Worm (Caenorhabditis elegans): ENCODE measurements around the gene aldo-2.

aldo-2 gene

DNA sequence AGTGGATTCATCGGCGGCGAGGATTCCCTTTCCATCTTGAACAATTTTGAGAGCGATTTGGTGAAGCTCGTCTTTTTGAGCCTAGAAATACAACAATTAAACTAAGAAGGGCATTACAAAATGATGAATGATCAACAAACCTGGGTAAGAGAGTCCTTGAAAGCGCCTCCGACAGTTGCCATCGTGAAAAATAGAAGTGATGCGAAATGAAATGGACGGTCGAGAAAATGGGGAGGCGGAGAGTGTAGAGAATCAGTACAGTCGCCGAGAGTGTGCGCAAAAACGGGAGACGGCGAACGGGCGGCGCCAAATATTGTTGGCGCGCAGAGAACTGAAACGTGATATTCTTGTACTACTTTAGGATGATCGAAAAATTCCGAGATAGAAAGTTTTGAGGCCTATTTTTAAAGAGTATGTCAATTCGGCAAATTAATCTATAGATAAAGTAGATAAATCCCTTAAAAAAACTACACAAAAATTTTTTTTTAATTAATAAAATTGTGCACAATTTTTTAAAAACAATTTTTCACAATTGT lies at the start of gene aldo-2:
TSS of gene aldo-2 (minus strand) at position 486 of the 536 bp plus-strand sequence.
- TF ChIP-seq nhr-85 (tag) (peak; percentile 84), zag-1 (tag; optimal IDR thresholded peaks at IDR 0.05) (no peak), vab-15 (tag; optimal IDR thresholded peaks at IDR 0.05) (no peak), dpl-1 (GFP tag; optimal IDR thresholded peaks at IDR 0.05) (peak in 2 of 3 experiments; percentile 22 to 33), mep-1 (tag; optimal IDR thresholded peaks at IDR 0.05) (peak; percentile 14), lin-39 (tag; optimal IDR thresholded peaks at IDR 0.05) (no peak), efl-3 (GFP tag; optimal IDR thresholded peaks at IDR 0.05) (no peak), elt-2 (tag; optimal IDR thresholded peaks at IDR 0.05) (no peak), nhr-90 (tag; optimal IDR thresholded peaks at IDR 0.05; ENCODE audit: poor library complexity) (peak; percentile 54), elt-3 (tag; optimal IDR thresholded peaks at IDR 0.05) (peak in 1 of 6 experiments; percentile 30), nhr-47 (tag; optimal IDR thresholded peaks at IDR 0.05) (peak; percentile 15), unc-86 (tag; optimal IDR thresholded peaks at IDR 0.05) (no peak), lsy-2 (tag; optimal IDR thresholded peaks at IDR 0.05) (peak in 1 of 2 experiments; percentile 36), tbx-2 (tag; optimal IDR thresholded peaks at IDR 0.05) (peak; percentile 22), hlh-4 (tag; optimal IDR thresholded peaks at IDR 0.05) (no peak), ama-1 (optimal IDR thresholded peaks at IDR 0.05) (peak; percentile 56), nhr-71 (tag; optimal IDR thresholded peaks at IDR 0.05) (peak; percentile 11), nhr-19 (GFP tag; conservative IDR thresholded peaks at IDR 0.05) (peak; percentile 6; the same call in 1 of the 2 replicates), unc-30 (tag; optimal IDR thresholded peaks at IDR 0.05) (no peak), mdl-1 (tag; optimal IDR thresholded peaks at IDR 0.05) (peak in 1 of 2 experiments; percentile 40), grh-1 (GFP tag; IDR thresholded peaks at IDR 0.05) (0 out of 2 replicates have a peak, but pooled peaks have one; percentile 5), aha-1 (tag; optimal IDR thresholded peaks at IDR 0.05) (no peak), blmp-1 (tag; optimal IDR thresholded peaks at IDR 0.05) (peak; percentile 64), lin-35 (GFP tag; optimal IDR thresholded peaks at IDR 0.05) (peak; percentile 24 to 60), egl-27 (tag; optimal IDR thresholded peaks at IDR 0.05) (no peak), efl-1 (optimal IDR thresholded peaks at IDR 0.05) (peak; percentile 22 to 30), efl-1 (GFP tag; optimal IDR thresholded peaks at IDR 0.05 in 1 of 2) (peak in 1 of 2 experiments; percentile 92), ztf-11 (tag; optimal IDR thresholded peaks at IDR 0.05) (no peak), pag-3 (tag; optimal IDR thresholded peaks at IDR 0.05; ENCODE audit: borderline replicate concordance, insufficient read depth) (no peak), nhr-20 (tag; optimal IDR thresholded peaks at IDR 0.05) (peak; percentile 31), lin-14 (GFP tag; optimal IDR thresholded peaks at IDR 0.05) (peak; percentile 76), nhr-28 (tag; optimal IDR thresholded peaks at IDR 0.05) (no peak), snu-23 (GFP tag; optimal IDR thresholded peaks at IDR 0.05) (peak; percentile 57), ceh-82 (tag; optimal IDR thresholded peaks at IDR 0.05) (peak in 1 of 3 experiments; percentile 4)

DNA sequence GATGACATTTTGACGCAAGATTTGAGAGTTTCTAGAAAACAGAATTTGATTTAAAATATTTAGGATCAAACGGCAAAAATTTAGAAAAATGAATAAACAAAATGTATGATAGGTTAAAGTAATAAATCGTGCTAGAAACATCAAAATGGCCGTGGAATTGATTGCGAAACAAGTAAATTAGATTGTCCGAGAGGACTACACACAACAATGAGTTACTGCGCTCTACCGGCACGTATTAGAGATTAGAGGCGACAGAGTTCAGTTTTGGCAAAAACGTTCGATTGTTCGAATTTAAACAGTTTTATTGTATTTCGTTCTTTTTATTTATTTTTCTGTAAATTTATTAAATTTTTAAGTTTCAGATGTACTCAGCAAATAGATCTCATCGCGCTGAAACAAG lies 49.3 kb upstream of the aldo-2 start, which contains the start of the genes dnc-2 and bcl-7:
TSS of gene dnc-2 (minus strand) at position 33 of the 400 bp plus-strand sequence.
TSS of gene bcl-7 (plus strand) at position 363 of the 400 bp plus-strand sequence.
- TF ChIP-seq isw-1 (GFP tag; IDR thresholded peaks at IDR 0.05) (no peak; the same call in 1 of the 2 replicates), nhr-237 (tag; optimal IDR thresholded peaks at IDR 0.05) (no peak), F16B12.6 (tag; optimal IDR thresholded peaks at IDR 0.05) (peak; percentile 45), C16A3.4 (tag; optimal IDR thresholded peaks at IDR 0.05) (peak; percentile 29), snu-23 (GFP tag; optimal IDR thresholded peaks at IDR 0.05) (peak; percentile 75), ceh-88 (GFP tag; IDR thresholded peaks at IDR 0.05) (no peak), nhr-71 (tag; optimal IDR thresholded peaks at IDR 0.05) (peak; percentile 69), fkh-10 (GFP tag; optimal IDR thresholded peaks at IDR 0.05) (no peak), dsc-1 (tag; optimal IDR thresholded peaks at IDR 0.05) (peak; percentile 60), pag-3 (tag; optimal IDR thresholded peaks at IDR 0.05; ENCODE audit: borderline replicate concordance, insufficient read depth) (no peak), fkh-4 (tag; optimal IDR thresholded peaks at IDR 0.05; ENCODE audit: borderline replicate concordance) (no peak), unc-86 (tag; optimal IDR thresholded peaks at IDR 0.05) (peak; percentile 8), ets-5 (GFP tag; IDR thresholded peaks at IDR 0.05) (no peak), ceh-90 (tag; optimal IDR thresholded peaks at IDR 0.05) (no peak), irx-1 (tag; optimal IDR thresholded peaks at IDR 0.05) (no peak), elt-2 (tag; optimal IDR thresholded peaks at IDR 0.05) (peak; percentile 16), ztf-4 (tag; optimal IDR thresholded peaks at IDR 0.05) (no peak), aly-2 (tag; optimal IDR thresholded peaks at IDR 0.05) (no peak), zag-1 (tag; optimal IDR thresholded peaks at IDR 0.05) (no peak), ceh-8 (GFP tag; optimal IDR thresholded peaks at IDR 0.05) (no peak), nhr-84 (tag; optimal IDR thresholded peaks at IDR 0.05) (no peak), ces-1 (GFP tag; optimal IDR thresholded peaks at IDR 0.05) (no peak), aha-1 (tag; optimal IDR thresholded peaks at IDR 0.05) (no peak), lin-15B (tag; optimal IDR thresholded peaks at IDR 0.05) (peak; percentile 58), alr-1 (tag; optimal IDR thresholded peaks at IDR 0.05; ENCODE audit: borderline replicate concordance) (no peak), vab-15 (tag; optimal IDR thresholded peaks at IDR 0.05) (no peak)

Data from whole organism, L1 larva.